Fruit fly (Drosophila melanogaster): ENCODE results near the gene GAPcenA.

dm6 chr3L:8296941-8297340 is 49.4 kb upstream of the GAPcenA start, which contains the start of gene Rab19:
- TF ChIP-seq CG6276 (GFP tag; optimal IDR thresholded peaks at IDR 0.05) = no peak
- no peak for TF ChIP-seq Ets21C (GFP tag; optimal IDR thresholded peaks at IDR 0.05)
- TF ChIP-seq CG15336 (GFP tag; IDR thresholded peaks at IDR 0.05) = no peak
